Fruit fly (Drosophila melanogaster) whole organism, pupa: ENCODE measurements around the gene Tre1.
A peak's percentile ranks its signal among the peaks of the same experiment; 100 is the strongest.

Experiments
- CG10348 ChIP-seq: fragments of 200-800 bp; sonication (Bioruptor generic); IDR thresholded peaks from 2 replicates; pipeline ENCODE4 v1.3.6; 2022; ENCODE audit warnings: missing biosample characterization, missing genetic modification characterization
- CG12605 ChIP-seq: fragments of 200-800 bp; sonication (Bioruptor generic); IDR thresholded peaks from 2 replicates; pipeline ENCODE4 v1.3.6; 2022; ENCODE audit warnings: missing biosample characterization, missing genetic modification characterization
- CG13204 ChIP-seq: fragments of 200-800 bp; sonication (Bioruptor generic); optimal IDR thresholded peaks from 2 replicates; lab custom pipeline; 2018; ENCODE audit warnings: missing biosample characterization, mild to moderate bottlenecking, missing genetic modification characterization, moderate library complexity
- CG14655 ChIP-seq: fragments of 200-800 bp; sonication (Bioruptor generic); optimal IDR thresholded peaks from 3 replicates; lab custom pipeline; 2017; ENCODE audit warnings: mild to moderate bottlenecking, missing biosample characterization, missing genetic modification reagents, missing genetic modification characterization
- CG15710 ChIP-seq: fragments of 200-800 bp; sonication (Bioruptor generic); optimal IDR thresholded peaks from 2 replicates; lab custom pipeline; 2018; ENCODE audit warnings: missing biosample characterization, mild to moderate bottlenecking, missing genetic modification characterization, moderate library complexity
- CG17806 ChIP-seq: fragments of 200-800 bp; sonication (Bioruptor generic); optimal IDR thresholded peaks from 2 replicates; lab custom pipeline; 2018; ENCODE audit warnings: missing biosample characterization, mild to moderate bottlenecking, missing genetic modification characterization, moderate library complexity
- CG32121 ChIP-seq: fragments of 200-800 bp; sonication (Bioruptor generic); IDR thresholded peaks from 2 replicates; pipeline ENCODE4 v1.3.6; 2022; ENCODE audit warnings: missing biosample characterization, missing genetic modification characterization
- CG34367 ChIP-seq: fragments of 200-800 bp; sonication (Bioruptor generic); optimal IDR thresholded peaks from 2 replicates; lab custom pipeline; 2018; ENCODE audit warnings: missing biosample characterization, mild to moderate bottlenecking, missing genetic modification characterization
- CG4496 ChIP-seq: fragments of 200-800 bp; sonication (Bioruptor generic); IDR thresholded peaks from 3 replicates; pipeline ENCODE4 v1.3.6; 2022; ENCODE audit warnings: missing biosample characterization, missing genetic modification characterization
- CG8159 ChIP-seq: fragments of 200-800 bp; sonication (Bioruptor generic); optimal IDR thresholded peaks from 3 replicates; lab custom pipeline; 2018; ENCODE audit warnings: missing biosample characterization, mild to moderate bottlenecking, missing genetic modification characterization, moderate library complexity
- CG8301 ChIP-seq: fragments of 200-800 bp; sonication (Bioruptor generic); optimal IDR thresholded peaks from 2 replicates; lab custom pipeline; 2018; ENCODE audit warnings: missing biosample characterization, mild to moderate bottlenecking, missing genetic modification characterization
- CG9948 ChIP-seq: fragments of 200-800 bp; sonication (Bioruptor generic); optimal IDR thresholded peaks from 2 replicates; lab custom pipeline; 2018; ENCODE audit warnings: missing biosample characterization, mild to moderate bottlenecking, missing genetic modification characterization, moderate library complexity
- D1 ChIP-seq: fragments of 200-800 bp; sonication (Bioruptor generic); optimal IDR thresholded peaks from 2 replicates; lab custom pipeline; 2018; ENCODE audit warnings: missing biosample characterization, mild to moderate bottlenecking, missing genetic modification characterization, moderate library complexity
- EcR ChIP-seq: fragments of 200-800 bp; sonication (Bioruptor generic); optimal IDR thresholded peaks from 3 replicates; lab custom pipeline; 2019; ENCODE audit warnings: missing biosample characterization, missing genetic modification characterization, mild to moderate bottlenecking, moderate library complexity, missing genetic modification reagents
- Ets98B ChIP-seq: fragments of 200-800 bp; sonication (Bioruptor generic); IDR thresholded peaks from 2 replicates; pipeline ENCODE4 v1.3.6; 2022; ENCODE audit warnings: missing biosample characterization, missing genetic modification characterization
- Pif1A ChIP-seq: fragments of 200-800 bp; sonication (Bioruptor generic); optimal IDR thresholded peaks from 3 replicates; lab custom pipeline; 2016; ENCODE audit warnings: missing biosample characterization, missing genetic modification characterization
- Pif1B ChIP-seq: fragments of 200-800 bp; sonication (Bioruptor generic); optimal IDR thresholded peaks from 3 replicates; lab custom pipeline; 2016; ENCODE audit warnings: missing biosample characterization, missing genetic modification characterization
- Snoo ChIP-seq: fragments of 200-800 bp; sonication (Bioruptor generic); optimal IDR thresholded peaks from 3 replicates; lab custom pipeline; 2017; ENCODE audit warnings: missing biosample characterization, mild to moderate bottlenecking, missing genetic modification characterization, inconsistent platforms
- fd96Ca ChIP-seq: fragments of 200-800 bp; sonication (Bioruptor generic); IDR thresholded peaks from 3 replicates; pipeline ENCODE4 v1.3.6; 2022; ENCODE audit warnings: missing biosample characterization, missing genetic modification characterization
- gl ChIP-seq: fragments of 200-800 bp; sonication (Bioruptor generic); optimal IDR thresholded peaks from 2 replicates; lab custom pipeline; 2018; ENCODE audit warnings: missing biosample characterization, mild to moderate bottlenecking, missing genetic modification characterization
- rn ChIP-seq: fragments of 200-800 bp; sonication (Bioruptor generic); IDR thresholded peaks from 2 replicates; pipeline ENCODE4 v1.3.6; 2022; ENCODE audit warnings: missing biosample characterization, missing genetic modification characterization

Gene Tre1

DNA sequence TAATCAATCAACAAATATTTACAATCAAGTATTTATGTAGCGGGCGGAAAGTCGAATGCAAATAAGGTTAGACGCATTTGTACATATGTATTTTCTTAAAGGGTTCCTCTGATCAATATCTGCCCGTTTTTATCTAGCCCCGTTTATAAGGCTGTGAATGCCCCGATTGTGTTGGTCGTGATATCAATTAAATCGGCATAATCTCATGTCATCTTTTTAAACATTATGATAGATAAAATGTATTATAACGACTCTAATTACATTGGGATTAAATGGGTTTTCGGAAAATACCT is 1.7 kb downstream of the Tre1 start:
- TF ChIP-seq CG32121 (no peak), CG13204 (no peak), EcR (GFP tag; lab: Kevin White, UChicago) (no peak), Snoo (tag; lab: Kevin White, UChicago) (no peak), CG17806 (no peak), CG12605 (GFP tag; lab: Robert Waterston, UW) (no peak), D1 (tag; lab: Kevin White, UChicago) (no peak)

DNA sequence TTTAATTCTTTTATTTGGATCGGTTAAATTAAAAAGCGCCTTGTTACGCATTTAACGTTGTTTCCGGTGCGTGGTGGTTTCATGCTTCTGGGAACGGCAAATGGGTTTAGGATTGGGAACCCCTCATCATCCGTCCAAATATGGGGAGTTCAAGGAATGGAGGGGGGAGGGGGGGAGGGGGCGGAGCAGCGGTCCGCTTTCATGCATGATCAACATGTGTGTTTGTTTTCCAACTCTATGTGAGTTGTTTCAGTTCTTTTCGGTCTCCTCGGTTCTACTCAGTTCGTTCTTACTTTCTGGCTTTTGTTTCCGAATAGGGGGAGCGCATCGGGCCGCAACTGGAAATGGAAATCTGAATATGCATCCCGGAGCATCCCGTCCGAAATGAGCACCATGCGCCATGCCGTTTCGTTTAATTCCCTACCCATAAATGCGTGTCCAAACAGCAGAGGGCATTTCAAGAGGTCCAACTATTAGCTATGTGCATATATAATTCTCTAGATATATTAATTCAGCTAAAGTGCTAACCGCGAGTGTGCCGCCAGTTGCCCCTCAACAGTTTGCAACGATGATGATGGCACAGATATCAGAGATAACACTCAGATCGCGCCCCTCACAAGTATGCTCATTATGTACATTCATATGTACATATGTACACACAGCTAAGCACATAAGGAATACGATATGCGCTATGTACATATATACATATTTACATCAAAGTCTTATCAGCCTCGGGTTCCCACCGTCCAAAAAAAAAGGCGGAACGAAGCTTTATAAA is 2.2 kb downstream of the Tre1 start:
- TF ChIP-seq CG4496 (GFP tag; lab: Robert Waterston, UW): 0 out of 3 replicates have a peak, but pooled peaks have one; percentile 28
- no peak for TF ChIP-seq fd96Ca (GFP tag; lab: Robert Waterston, UW)
- no peak for TF ChIP-seq CG14655 (GFP tag; lab: Kevin White, UChicago)
- TF ChIP-seq gl (tag; lab: Kevin White, UChicago): peak; percentile 48
- TF ChIP-seq Pif1A (GFP tag; lab: Kevin White, UChicago): peak; percentile 36
- no peak for TF ChIP-seq CG10348 (GFP tag; lab: Robert Waterston, UW)
- no peak for TF ChIP-seq CG8159
- no peak for TF ChIP-seq CG34367
- TF ChIP-seq CG13204: peak; percentile 16
- TF ChIP-seq CG8301 (tag; lab: Kevin White, UChicago): no peak
- TF ChIP-seq Snoo (tag; lab: Kevin White, UChicago): peak; percentile 16
- peak; percentile 40 for TF ChIP-seq Pif1B (GFP tag; lab: Kevin White, UChicago)

DNA sequence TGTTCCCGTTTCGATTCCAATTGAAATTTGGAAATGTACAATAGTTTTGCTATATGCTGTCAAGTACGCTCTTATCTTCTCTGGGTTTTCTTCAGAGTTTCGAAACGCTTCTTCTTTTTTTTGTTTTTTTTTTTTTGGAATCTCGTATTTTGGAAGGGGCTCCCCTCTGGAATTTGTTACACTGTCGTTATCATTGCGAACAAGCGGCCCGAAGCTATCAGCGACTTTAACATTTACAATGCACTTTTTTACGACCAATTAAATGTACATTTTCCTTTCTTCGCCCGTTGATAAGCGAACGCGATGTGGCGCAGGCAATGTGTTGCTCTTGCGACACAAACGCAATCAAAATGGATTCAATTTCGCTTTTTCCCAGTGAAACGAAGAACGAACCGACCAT is 2.9 kb downstream of the Tre1 start:
- no peak for TF ChIP-seq CG8159
- TF ChIP-seq, all 21 proteins: peak for 0

dm6 chrX:5672243-5673051 is 7.3 kb downstream of the Tre1 start, which contains the start of gene RpL35:
Gene RpL35, plus strand, starts transcription at chrX:5672401.
- peak; percentile 31 for TF ChIP-seq gl (tag; lab: Kevin White, UChicago)
- peak; percentile 24 for TF ChIP-seq CG8159
- TF ChIP-seq CG4496 (GFP tag; lab: Robert Waterston, UW): peak; percentile 51; the same call in 2 of the 3 replicates
- peak; percentile 7 for TF ChIP-seq CG34367
- TF ChIP-seq CG10348 (GFP tag; lab: Robert Waterston, UW): no peak
- peak; percentile 31 for TF ChIP-seq Snoo (tag; lab: Kevin White, UChicago)
- no peak for TF ChIP-seq CG14655 (GFP tag; lab: Kevin White, UChicago)
- TF ChIP-seq CG8301 (tag; lab: Kevin White, UChicago): peak; percentile 8
- TF ChIP-seq, all 21 proteins: peak for 6

DNA sequence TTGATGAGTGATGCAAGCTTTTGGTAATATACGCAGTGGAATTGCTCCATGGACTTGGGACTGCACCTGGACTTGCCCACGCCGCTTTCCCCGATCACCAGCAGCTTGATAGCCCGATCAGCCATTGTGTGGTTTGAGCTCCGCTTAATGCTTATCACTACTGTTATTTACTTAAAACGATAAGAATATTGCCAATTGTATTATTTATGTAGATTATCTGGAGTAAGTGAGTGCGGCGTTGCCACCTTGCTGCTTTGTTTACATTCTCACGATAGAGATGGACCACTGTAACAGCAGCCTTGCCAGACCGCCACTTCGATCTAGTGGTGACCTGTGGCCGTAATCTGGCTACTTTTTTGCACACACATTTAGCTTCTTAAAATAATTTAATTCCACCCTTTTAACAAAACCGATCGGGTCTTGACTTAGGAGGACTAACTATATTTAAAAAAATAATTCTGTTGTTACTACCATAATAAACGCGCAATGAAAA is 8.2 kb downstream of the Tre1 start, which contains the start of gene Rab18:
Rab18 (minus strand) TSS at position 276 of the 493 bp plus-strand sequence.
- TF ChIP-seq CG15710 (tag; lab: Kevin White, UChicago): no peak
- TF ChIP-seq CG4496 (GFP tag; lab: Robert Waterston, UW): peak; percentile 61; the same call in 2 of the 3 replicates
- peak; percentile 18; the same call in 1 of the 3 replicates for TF ChIP-seq fd96Ca (GFP tag; lab: Robert Waterston, UW)
- TF ChIP-seq gl (tag; lab: Kevin White, UChicago): peak; percentile 53
- TF ChIP-seq CG8301 (tag; lab: Kevin White, UChicago): no peak

DNA sequence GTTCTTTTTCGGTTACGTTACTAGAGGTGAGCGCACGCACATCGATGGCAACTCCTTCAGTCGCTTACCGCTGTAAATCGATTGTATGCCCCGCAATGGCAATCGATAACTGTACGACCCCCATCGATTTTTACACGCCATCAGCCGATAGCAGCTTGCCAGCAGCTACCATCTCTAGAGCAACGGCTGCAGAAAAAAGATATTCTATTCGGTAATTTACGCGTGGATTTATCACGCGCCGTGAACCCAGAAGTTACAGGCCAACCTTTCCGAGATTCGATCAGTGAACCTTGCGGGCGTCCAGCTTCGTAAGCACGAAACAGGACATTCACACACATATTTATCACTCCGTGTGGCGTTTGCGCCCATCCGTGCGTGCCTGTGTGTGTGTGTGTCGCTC is 13.9 kb downstream of the Tre1 start, which contains the start of the genes Sirt4 and CG4119:
Sirt4 (minus strand) TSS at position 39 of the 400 bp plus-strand sequence.
CG4119 (plus strand) TSS at position 151 of the 400 bp plus-strand sequence.
- TF ChIP-seq CG34367 (no peak), Pif1B (GFP tag; lab: Kevin White, UChicago) (no peak), CG8159 (no peak), CG10348 (GFP tag; lab: Robert Waterston, UW) (no peak), CG14655 (GFP tag; lab: Kevin White, UChicago) (no peak), CG8301 (tag; lab: Kevin White, UChicago) (no peak), rn (no peak), CG15710 (tag; lab: Kevin White, UChicago) (no peak), EcR (GFP tag; lab: Kevin White, UChicago) (peak; percentile 25), Ets98B (GFP tag; lab: Robert Waterston, UW) (no peak), CG4496 (GFP tag; lab: Robert Waterston, UW) (0 out of 3 replicates have a peak, but pooled peaks have one; percentile 23), CG9948 (no peak), CG12605 (GFP tag; lab: Robert Waterston, UW) (no peak)
